Fruit fly (Drosophila melanogaster) whole organism, embryonic: ENCODE measurements around the gene Nulp1.

ENCODE experiments used
- CG10462 ChIP-seq: fragments of 200-800 bp; sonication (Bioruptor generic); optimal IDR thresholded peaks from 2 replicates; lab custom pipeline; 2016; ENCODE audit warnings: missing biosample characterization, missing genetic modification characterization
- disco-r ChIP-seq: fragments of 200-800 bp; sonication (Bioruptor generic); optimal IDR thresholded peaks from 2 replicates; lab custom pipeline; 2016; ENCODE audit warnings: missing biosample characterization, missing genetic modification characterization

- TF ChIP-seq CG10462 (GFP tag; lab: Kevin White, UChicago) (no peak), disco-r (GFP tag; lab: Kevin White, UChicago) (no peak)
Measured at dm6 chr3L:8065575-8066410, 44.4 kb upstream of the Nulp1 start.
